Fruit fly (Drosophila melanogaster) whole organism, prepupa: ENCODE measurements around the gene CG13097.
A peak's percentile ranks its signal among the peaks of the same experiment; 100 is the strongest.

ENCODE experiments used
- CG10669 ChIP-seq: fragments of 200-800 bp; sonication (Bioruptor generic); optimal IDR thresholded peaks from 3 replicates; lab custom pipeline; 2018; ENCODE audit warnings: missing biosample characterization, mild to moderate bottlenecking, missing genetic modification characterization, moderate library complexity
- CG32006 ChIP-seq: fragments of 200-800 bp; sonication (Bioruptor generic); optimal IDR thresholded peaks from 3 replicates; lab custom pipeline; 2017; ENCODE audit warnings: missing biosample characterization, mild to moderate bottlenecking, missing genetic modification characterization
- CG7368 ChIP-seq: fragments of 200-800 bp; sonication (Bioruptor generic); optimal IDR thresholded peaks from 3 replicates; lab custom pipeline; 2016; ENCODE audit warnings: missing biosample characterization, missing genetic modification characterization
- Gug ChIP-seq: fragments of 200-800 bp; sonication (Bioruptor generic); IDR thresholded peaks from 2 replicates; pipeline ENCODE4 v1.3.6; 2022; ENCODE audit warnings: missing biosample characterization, missing genetic modification characterization
- Hr38 ChIP-seq: sonication (Bioruptor generic); optimal IDR thresholded peaks from 2 replicates; lab custom pipeline; 2016; ENCODE audit warnings: missing biosample characterization, missing genetic modification characterization
- Lpt ChIP-seq: fragments of 200-800 bp; sonication (Bioruptor generic); optimal IDR thresholded peaks from 3 replicates; lab custom pipeline; 2016; ENCODE audit warnings: missing biosample characterization, missing genetic modification characterization
- OdsH ChIP-seq: fragments of 200-800 bp; sonication (Bioruptor generic); optimal IDR thresholded peaks from 3 replicates; lab custom pipeline; 2016; ENCODE audit warnings: missing biosample characterization, missing genetic modification characterization
- eg ChIP-seq: fragments of 200-800 bp; sonication (Bioruptor generic); IDR thresholded peaks from 3 replicates; pipeline ENCODE4 v1.3.6; 2022; ENCODE audit warnings: missing biosample characterization, missing genetic modification characterization
- esn ChIP-seq: fragments of 200-800 bp; sonication (Bioruptor generic); optimal IDR thresholded peaks from 2 replicates; lab custom pipeline; 2016; ENCODE audit warnings: missing biosample characterization, mild to moderate bottlenecking, missing genetic modification characterization, moderate library complexity
- lz ChIP-seq: fragments of 200-800 bp; sonication (Bioruptor generic); optimal IDR thresholded peaks from 3 replicates; lab custom pipeline; 2016; ENCODE audit warnings: missing biosample characterization, missing genetic modification characterization

dm6 chr2L:8528318-8528717 lies 13.7 kb upstream of the CG13097 start, which contains the start of the genes lmgA and lmgB:
- TF ChIP-seq OdsH (GFP tag; lab: Kevin White, UChicago) (peak; percentile 32), esn (peak; percentile 39), CG10669 (GFP tag; lab: Kevin White, UChicago) (no peak), Lpt (GFP tag; lab: Kevin White, UChicago) (no peak), CG32006 (no peak), Gug (no peak), eg (GFP tag; lab: Robert Waterston, UW) (no peak), Hr38 (GFP tag; lab: Kevin White, UChicago) (no peak), lz (GFP tag; lab: Kevin White, UChicago) (no peak), CG7368 (GFP tag; lab: Kevin White, UChicago) (no peak)
